Worm (Caenorhabditis elegans) whole organism, early embryonic: Measurements from ENCODE around the gene ZC250.2.

Experiments
- F13C5.2 ChIP-seq: sonication (generic microtip); optimal IDR thresholded peaks from 2 replicates; lab custom pipeline; 2017; ENCODE audit warnings: mild to moderate bottlenecking, missing genetic modification characterization, inconsistent platforms, missing compliant biosample characterization
- aly-1 ChIP-seq: sonication (generic microtip); optimal IDR thresholded peaks from 2 replicates; lab custom pipeline; 2016; ENCODE audit warnings: missing genetic modification characterization, missing compliant biosample characterization
- ama-1 ChIP-seq: fragments of 150-350 bp; optimal IDR thresholded peaks from 2 replicates; lab custom pipeline; 2014
- ceh-13 ChIP-seq: fragments of 200-800 bp; sonication (Bioruptor generic); optimal IDR thresholded peaks from 2 replicates; lab custom pipeline; 2018; ENCODE audit warnings: mild to moderate bottlenecking, missing genetic modification characterization, missing compliant biosample characterization
- flt-1 ChIP-seq: fragments of 200-800 bp; sonication (Bioruptor generic); IDR thresholded peaks from 2 replicates; pipeline ENCODE4 v1.3.6; 2022; ENCODE audit warnings: missing genetic modification characterization, missing compliant biosample characterization
- scrt-1 ChIP-seq: fragments of 200-800 bp; sonication (Bioruptor generic); IDR thresholded peaks from 2 replicates; pipeline ENCODE4 v1.3.6; 2022; ENCODE audit warnings: missing genetic modification characterization, missing compliant biosample characterization
- sea-1 ChIP-seq: fragments of 200-800 bp; sonication (Bioruptor generic); conservative IDR thresholded peaks from 2 replicates; pipeline ENCODE4 v1.3.6; 2022; ENCODE audit warnings: missing genetic modification characterization, missing compliant biosample characterization
- tbx-11 ChIP-seq: fragments of 200-800 bp; sonication (Bioruptor generic); IDR thresholded peaks from 2 replicates; pipeline ENCODE4 v1.3.6; 2022; ENCODE audit warnings: missing genetic modification characterization, missing compliant biosample characterization
- tra-4 ChIP-seq: sonication (generic microtip); optimal IDR thresholded peaks from 2 replicates; lab custom pipeline; 2017; ENCODE audit warnings: missing genetic modification characterization, missing compliant biosample characterization

- TF ChIP-seq ama-1 (lab: Kevin White, UChicago) (no peak), sea-1 (no peak), tra-4 (tag; lab: Kevin White, UChicago) (no peak), ceh-13 (no peak), scrt-1 (GFP tag; lab: Robert Waterston, UW) (no peak), aly-1 (tag; lab: Kevin White, UChicago) (no peak), F13C5.2 (tag; lab: Kevin White, UChicago) (no peak), tbx-11 (GFP tag; lab: Robert Waterston, UW) (no peak), flt-1 (GFP tag; lab: Robert Waterston, UW) (no peak)
Measured at ce11 chrV:5844349-5844760, 52.2 kb downstream of the ZC250.2 start.
